Worm (Caenorhabditis elegans) whole organism, early embryonic: ENCODE results near the gene Y41C4A.7.

Experiments
- B0310.2 ChIP-seq: sonication (generic microtip); optimal IDR thresholded peaks from 2 replicates; lab custom pipeline; 2016; ENCODE audit warnings: mild to moderate bottlenecking, missing genetic modification characterization, missing compliant biosample characterization
- F13C5.2 ChIP-seq: sonication (generic microtip); optimal IDR thresholded peaks from 2 replicates; lab custom pipeline; 2017; ENCODE audit warnings: mild to moderate bottlenecking, missing genetic modification characterization, inconsistent platforms, missing compliant biosample characterization
- ama-1 ChIP-seq: fragments of 150-350 bp; optimal IDR thresholded peaks from 2 replicates; lab custom pipeline; 2014
- ets-7 ChIP-seq: sonication (generic microtip); optimal IDR thresholded peaks from 2 replicates; lab custom pipeline; 2016; ENCODE audit warnings: missing genotype, missing genetic modification characterization, missing compliant biosample characterization
- hmbx-1 ChIP-seq: sonication (generic microtip); optimal IDR thresholded peaks from 2 replicates; lab custom pipeline; 2016; ENCODE audit warnings: mild to moderate bottlenecking, missing genetic modification characterization, missing compliant biosample characterization
- hmg-4 ChIP-seq: fragments of 200-800 bp; sonication (Bioruptor generic); optimal IDR thresholded peaks from 2 replicates; lab custom pipeline; 2018; ENCODE audit warnings: mild to moderate bottlenecking, missing genetic modification characterization, missing compliant biosample characterization
- pes-1 ChIP-seq: fragments of 200-800 bp; sonication (Bioruptor generic); IDR thresholded peaks from 2 replicates; pipeline ENCODE4 v1.3.6; 2022; ENCODE audit warnings: missing genetic modification reagents, missing genetic modification characterization, missing compliant biosample characterization
- scrt-1 ChIP-seq: fragments of 200-800 bp; sonication (Bioruptor generic); IDR thresholded peaks from 2 replicates; pipeline ENCODE4 v1.3.6; 2022; ENCODE audit warnings: missing genetic modification characterization, missing compliant biosample characterization
- tbx-11 ChIP-seq: fragments of 200-800 bp; sonication (Bioruptor generic); IDR thresholded peaks from 2 replicates; pipeline ENCODE4 v1.3.6; 2022; ENCODE audit warnings: missing genetic modification characterization, missing compliant biosample characterization

DNA sequence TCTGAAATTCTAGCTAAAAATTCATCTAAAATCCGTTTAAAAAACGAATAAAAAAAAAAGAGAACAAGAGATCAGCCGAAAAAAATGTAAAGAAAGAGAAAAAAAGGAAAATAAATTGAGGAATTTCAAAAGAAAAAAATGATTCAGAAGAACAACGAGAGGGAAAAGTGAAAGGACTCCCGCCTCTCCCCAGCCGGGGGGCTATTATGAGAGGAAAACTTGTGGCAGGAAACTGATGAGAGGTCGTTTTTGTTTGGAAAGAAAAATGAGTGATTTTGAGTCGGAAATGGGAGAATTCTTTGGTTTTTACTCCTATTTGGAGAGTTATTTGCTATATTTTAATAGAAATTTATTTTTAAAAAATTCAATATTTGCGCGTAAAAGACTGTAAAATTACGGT, 43.5 kb downstream of the Y41C4A.7 start:
- no peak for TF ChIP-seq ama-1 (lab: Kevin White, UChicago)
- TF ChIP-seq tbx-11 (GFP tag; lab: Robert Waterston, UW): no peak
- no peak for TF ChIP-seq scrt-1 (GFP tag; lab: Robert Waterston, UW)
- no peak for TF ChIP-seq ets-7 (tag; lab: Kevin White, UChicago)
- TF ChIP-seq pes-1 (GFP tag; lab: Robert Waterston, UW): no peak
- no peak for TF ChIP-seq B0310.2 (tag; lab: Kevin White, UChicago)
- TF ChIP-seq hmg-4 (GFP tag; lab: Kevin White, UChicago): no peak
- no peak for TF ChIP-seq hmbx-1 (tag; lab: Kevin White, UChicago)
- TF ChIP-seq F13C5.2: no peak
